Fruit fly (Drosophila melanogaster): ENCODE data around the gene CG14314.

The CG14314 gene

DNA sequence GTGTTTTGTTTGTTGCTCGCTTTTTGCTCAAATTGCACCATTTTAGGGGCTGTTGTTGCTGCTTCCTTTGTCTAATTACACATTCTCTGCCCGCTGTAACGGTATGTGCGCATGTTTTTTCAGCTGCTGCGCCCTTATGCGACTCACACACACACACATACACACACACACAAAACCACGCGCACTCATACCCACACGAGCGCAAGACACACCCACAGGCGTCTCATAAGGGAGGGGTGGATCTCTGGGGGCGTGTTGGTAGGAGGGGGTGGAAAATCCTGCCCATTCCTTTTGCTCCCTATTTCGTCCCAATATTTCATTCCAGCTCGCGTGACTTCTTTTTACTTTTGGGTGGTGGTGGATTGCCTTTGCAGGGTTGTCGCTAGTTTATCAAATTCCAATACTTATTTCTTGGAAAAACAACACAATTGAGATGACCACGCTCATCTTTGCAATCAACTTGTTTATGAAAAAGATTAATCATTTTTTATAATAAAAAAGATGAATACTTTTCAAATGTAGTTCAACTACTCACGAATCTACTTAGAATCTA, 29.2 kb downstream of the CG14314 start:
- no peak for TF ChIP-seq Hr78 (GFP tag; optimal IDR thresholded peaks at IDR 0.05)
- no peak for TF ChIP-seq fru (GFP tag; optimal IDR thresholded peaks at IDR 0.05)
- no peak for TF ChIP-seq h (GFP tag; optimal IDR thresholded peaks at IDR 0.05)
- TF ChIP-seq rgr (GFP tag; optimal IDR thresholded peaks at IDR 0.05) = no peak

DNA sequence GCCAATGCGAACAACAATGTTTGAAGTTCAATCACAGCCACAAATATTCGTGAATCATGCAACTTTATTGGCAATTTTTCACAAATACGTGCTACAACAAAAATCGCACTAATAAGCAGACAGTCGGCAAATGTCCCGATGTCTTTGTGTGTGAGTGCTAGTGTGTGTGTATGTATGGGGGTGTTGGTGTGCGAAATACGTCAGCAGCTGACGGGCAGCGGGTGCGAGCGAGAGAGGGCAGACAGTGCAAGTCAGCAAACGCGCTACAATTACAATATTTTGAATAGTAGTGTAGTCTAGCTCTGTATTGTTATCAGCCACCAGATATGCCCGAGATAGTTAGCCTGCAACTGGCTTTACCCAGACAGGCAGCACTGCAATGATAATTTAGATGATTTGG, 30.1 kb downstream of the CG14314 start:
- TF ChIP-seq sage (GFP tag; optimal IDR thresholded peaks at IDR 0.05) (no peak), Rel (GFP tag; optimal IDR thresholded peaks at IDR 0.05) (no peak), Rel (tag; optimal IDR thresholded peaks at IDR 0.05) (peak; percentile 14)

DNA sequence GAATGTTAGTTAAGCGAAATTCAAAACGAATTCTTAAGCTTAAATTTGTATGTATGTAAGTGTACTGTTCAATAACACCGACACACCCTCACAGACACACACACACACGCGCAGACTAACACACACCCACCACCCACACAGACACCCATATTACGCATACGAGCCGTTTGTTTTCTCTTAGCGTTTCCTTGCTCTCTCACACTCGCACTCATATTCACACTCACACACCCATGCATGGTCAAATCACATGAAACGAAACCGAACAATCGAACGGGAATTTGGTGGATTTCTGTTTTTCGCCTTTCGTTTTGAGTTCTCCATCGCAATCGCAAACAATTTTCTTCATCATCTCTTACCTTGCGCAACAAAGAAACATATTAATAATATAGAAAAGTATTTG, 33.3 kb downstream of the CG14314 start:
- TF ChIP-seq CG9705 (GFP tag; optimal IDR thresholded peaks at IDR 0.05) = no peak
- TF ChIP-seq GATAd (GFP tag; optimal IDR thresholded peaks at IDR 0.05) = no peak
- TF ChIP-seq CG32264 (GFP tag; optimal IDR thresholded peaks at IDR 0.05) = no peak
- no peak for TF ChIP-seq Mio (GFP tag; optimal IDR thresholded peaks at IDR 0.05)
- TF ChIP-seq psq (GFP tag; optimal IDR thresholded peaks at IDR 0.05) = peak; percentile 22
- no peak for TF ChIP-seq dsf (GFP tag; optimal IDR thresholded peaks at IDR 0.05; ENCODE audit: borderline replicate concordance)
- TF ChIP-seq Vsx2 (GFP tag; optimal IDR thresholded peaks at IDR 0.05; ENCODE audit: partially characterized antibody) = no peak
- TF ChIP-seq ey (GFP tag; optimal IDR thresholded peaks at IDR 0.05) = no peak
- no peak for TF ChIP-seq tai (GFP tag; optimal IDR thresholded peaks at IDR 0.05)
- no peak for TF ChIP-seq lola (GFP tag; optimal IDR thresholded peaks at IDR 0.05)
- TF ChIP-seq pan (optimal IDR thresholded peaks at IDR 0.05) = no peak
- TF ChIP-seq CrebA (GFP tag; optimal IDR thresholded peaks at IDR 0.05; ENCODE audit: borderline replicate concordance) = no peak
- peak; percentile 69 for TF ChIP-seq Dif (GFP tag; optimal IDR thresholded peaks at IDR 0.05; ENCODE audit: partially characterized antibody)
- TF ChIP-seq sage (GFP tag; optimal IDR thresholded peaks at IDR 0.05) = no peak
- TF ChIP-seq Dfd (GFP tag; optimal IDR thresholded peaks at IDR 0.05) = no peak
- peak in 1 of 2 experiments; percentile 41 for TF ChIP-seq dl (GFP tag; optimal IDR thresholded peaks at IDR 0.05; ENCODE audit: insufficient read depth in 1 of 2, partially characterized antibody in 2 of 2)
- no peak for TF ChIP-seq h (GFP tag; optimal IDR thresholded peaks at IDR 0.05)
- no peak for TF ChIP-seq brk (GFP tag; optimal IDR thresholded peaks at IDR 0.05)
- peak; percentile 16 for TF ChIP-seq Hr83 (GFP tag; optimal IDR thresholded peaks at IDR 0.05; ENCODE audit: poor library complexity, severe bottlenecking)
- TF ChIP-seq usp (GFP tag; optimal IDR thresholded peaks at IDR 0.05) = no peak
- no peak for TF ChIP-seq Hr78 (GFP tag; optimal IDR thresholded peaks at IDR 0.05)
- TF ChIP-seq Sp1 (GFP tag; optimal IDR thresholded peaks at IDR 0.05) = no peak
- TF ChIP-seq fru (GFP tag; optimal IDR thresholded peaks at IDR 0.05) = no peak
- no peak for TF ChIP-seq Myc (optimal IDR thresholded peaks at IDR 0.05)
- no peak for TF ChIP-seq Hnf4 (GFP tag; optimal IDR thresholded peaks at IDR 0.05)
- TF ChIP-seq jim (GFP tag; optimal IDR thresholded peaks at IDR 0.05) = no peak
- TF ChIP-seq br (GFP tag; optimal IDR thresholded peaks at IDR 0.05) = no peak
- TF ChIP-seq foxo (GFP tag; optimal IDR thresholded peaks at IDR 0.05) = no peak
- TF ChIP-seq woc (GFP tag; optimal IDR thresholded peaks at IDR 0.05) = no peak
- no peak for TF ChIP-seq rgr (GFP tag; optimal IDR thresholded peaks at IDR 0.05)
- no peak for TF ChIP-seq Rel (GFP tag; optimal IDR thresholded peaks at IDR 0.05)
- peak; percentile 10 for TF ChIP-seq Rel (tag; optimal IDR thresholded peaks at IDR 0.05)
- no peak for TF ChIP-seq sv (GFP tag; optimal IDR thresholded peaks at IDR 0.05)
- no peak for TF ChIP-seq Abd-B (GFP tag; optimal IDR thresholded peaks at IDR 0.05)
- TF ChIP-seq Jra (GFP tag; optimal IDR thresholded peaks at IDR 0.05) = no peak
- no peak for TF ChIP-seq OdsH (GFP tag; optimal IDR thresholded peaks at IDR 0.05)
- no peak for TF ChIP-seq dmrt93B (GFP tag; optimal IDR thresholded peaks at IDR 0.05)
- no peak for TF ChIP-seq HLH106 (tag; optimal IDR thresholded peaks at IDR 0.05)
- TF ChIP-seq N (GFP tag; optimal IDR thresholded peaks at IDR 0.05) = peak; percentile 69
